Worm (Caenorhabditis elegans): ENCODE measurements around the gene srw-33.

DNA sequence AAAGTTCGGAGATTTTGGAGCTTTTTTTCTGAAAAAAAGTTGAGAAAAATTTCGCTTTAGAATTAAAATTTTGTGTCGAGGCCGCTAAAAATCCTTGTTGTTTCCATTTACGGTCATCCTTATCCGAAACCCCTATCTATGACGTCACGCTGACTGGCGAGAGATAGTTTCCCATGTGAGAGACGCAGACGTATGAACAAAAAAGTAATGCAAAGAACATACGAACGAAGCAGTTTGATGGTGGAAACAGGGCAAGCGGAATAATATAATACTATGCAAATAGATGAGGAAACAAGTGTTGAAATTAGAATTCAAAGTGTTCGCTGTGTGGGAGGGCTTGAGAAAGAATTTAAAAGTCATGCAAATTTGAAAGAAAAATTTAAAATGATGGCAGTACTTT lies 47.8 kb upstream of the srw-33 start:
- TF ChIP-seq tbx-2 (tag; optimal IDR thresholded peaks at IDR 0.05): no peak
- TF ChIP-seq ama-1 (optimal IDR thresholded peaks at IDR 0.05): no peak
- TF ChIP-seq F13H6.1 (tag; optimal IDR thresholded peaks at IDR 0.05): no peak
- TF ChIP-seq ztf-16 (tag; optimal IDR thresholded peaks at IDR 0.05): no peak
- TF ChIP-seq pag-3 (tag; optimal IDR thresholded peaks at IDR 0.05; ENCODE audit: borderline replicate concordance): no peak
- no peak for TF ChIP-seq pha-4 (tag; optimal IDR thresholded peaks at IDR 0.05)
- TF ChIP-seq nhr-11 (tag; optimal IDR thresholded peaks at IDR 0.05): no peak
- TF ChIP-seq ets-4 (tag; optimal IDR thresholded peaks at IDR 0.05): no peak
- no peak for TF ChIP-seq sdc-2 (tag; optimal IDR thresholded peaks at IDR 0.05)
- TF ChIP-seq unc-42 (tag; optimal IDR thresholded peaks at IDR 0.05): no peak
- TF ChIP-seq sox-4 (tag; optimal IDR thresholded peaks at IDR 0.05): no peak
- no peak for TF ChIP-seq nhr-232 (tag; optimal IDR thresholded peaks at IDR 0.05)
- no peak for TF ChIP-seq nfya-1 (tag; optimal IDR thresholded peaks at IDR 0.05)

All from whole organism, late embryonic.